Worm (Caenorhabditis elegans) whole organism, L1 larva: Measurements from ENCODE around the gene C44C10.9.

Experiments used
- C16A3.4 ChIP-seq: fragments of 150-350 bp; optimal IDR thresholded peaks from 2 replicates; lab custom pipeline; 2014; ENCODE audit warnings: missing biosample characterization, missing genetic modification characterization
- F16B12.6 ChIP-seq: fragments of 150-350 bp; optimal IDR thresholded peaks from 2 replicates; lab custom pipeline; 2014; ENCODE audit warnings: missing biosample characterization, missing genetic modification characterization
- Y116A8C.19 ChIP-seq: sonication (generic microtip); optimal IDR thresholded peaks from 2 replicates; lab custom pipeline; 2016; ENCODE audit warnings: missing compliant biosample characterization, missing genetic modification characterization, borderline replicate concordance
- aha-1 ChIP-seq: fragments of 150-350 bp; optimal IDR thresholded peaks from 2 replicates; lab custom pipeline; 2014; ENCODE audit warnings: missing biosample characterization, missing genetic modification characterization
- blmp-1 ChIP-seq: fragments of 150-350 bp; optimal IDR thresholded peaks from 2 replicates; lab custom pipeline; 2014; ENCODE audit warnings: missing biosample characterization, missing genetic modification characterization
- ceh-90 ChIP-seq: sonication (generic microtip); optimal IDR thresholded peaks from 2 replicates; lab custom pipeline; 2016; ENCODE audit warnings: missing genetic modification characterization, missing compliant biosample characterization
- dpl-1 ChIP-seq, 3 experiments: fragments of 150-350 bp in 2 of 3; sonication (generic microtip) in 1 of 3; optimal IDR thresholded peaks; 2 replicates each; lab custom pipeline; 2014 to 2017; ENCODE audit warnings: missing biosample characterization in 3 of 3, missing genetic modification characterization in 3 of 3, missing genetic modification reagents in 3 of 3
- dsc-1 ChIP-seq: sonication (generic microtip); optimal IDR thresholded peaks from 2 replicates; lab custom pipeline; 2016; ENCODE audit warnings: mild to moderate bottlenecking, missing genetic modification characterization, missing compliant biosample characterization
- efl-1 ChIP-seq, 4 experiments: fragments of 150-350 bp; optimal IDR thresholded peaks in 3 of 4; peaks in 1 of 4; 1 replicate in 1 of 4; 2 replicates in 3 of 4; lab custom pipeline; 2014; ENCODE audit warnings: missing biosample characterization in 2 of 4, missing genetic modification characterization in 2 of 4, missing genetic modification reagents in 2 of 4
- egl-13 ChIP-seq: sonication (generic microtip); optimal IDR thresholded peaks from 2 replicates; lab custom pipeline; 2016; ENCODE audit warnings: missing genotype, missing genetic modification reagents, missing genetic modification characterization, missing compliant biosample characterization
- elt-3 ChIP-seq, 6 experiments: fragments of 150-350 bp in 1 of 6; sonication (generic microtip); optimal IDR thresholded peaks; 2 replicates each; lab custom pipeline; 2017 to 2018; ENCODE audit warnings: missing biosample characterization in 6 of 6, missing genetic modification characterization in 6 of 6, inconsistent platforms in 1 of 6
- ets-5 ChIP-seq: fragments of 200-800 bp; sonication (Bioruptor generic); IDR thresholded peaks from 2 replicates; pipeline ENCODE4 v1.3.6; 2022; ENCODE audit warnings: missing genetic modification characterization, missing compliant biosample characterization
- fkh-10 ChIP-seq: sonication (generic microtip); optimal IDR thresholded peaks from 2 replicates; lab custom pipeline; 2017; ENCODE audit warnings: missing biosample characterization, missing genetic modification reagents, missing genetic modification characterization
- fkh-8 ChIP-seq: sonication (generic microtip); optimal IDR thresholded peaks from 2 replicates; lab custom pipeline; 2016; ENCODE audit warnings: mild to moderate bottlenecking, missing genetic modification characterization, missing compliant biosample characterization
- fos-1 ChIP-seq: fragments of 150-350 bp; optimal IDR thresholded peaks from 2 replicates; lab custom pipeline; 2014; ENCODE audit warnings: missing biosample characterization, missing genetic modification characterization
- hlh-4 ChIP-seq: sonication (generic microtip); optimal IDR thresholded peaks from 2 replicates; lab custom pipeline; 2016; ENCODE audit warnings: mild to moderate bottlenecking, missing genetic modification characterization, missing compliant biosample characterization
- isw-1 ChIP-seq: fragments of 200-800 bp; sonication (Bioruptor generic); IDR thresholded peaks from 2 replicates; pipeline ENCODE4 v1.3.6; 2022; ENCODE audit warnings: missing genetic modification characterization, missing compliant biosample characterization
- jun-1 ChIP-seq: fragments of 150-350 bp; optimal IDR thresholded peaks from 2 replicates; lab custom pipeline; 2014; ENCODE audit warnings: missing biosample characterization, missing genetic modification reagents, missing genetic modification characterization
- lin-14 ChIP-seq: fragments of 200-800 bp; sonication (Bioruptor generic); optimal IDR thresholded peaks from 2 replicates; lab custom pipeline; 2018; ENCODE audit warnings: mild to moderate bottlenecking, missing genetic modification characterization, moderate library complexity, missing compliant biosample characterization
- lin-39 ChIP-seq: fragments of 150-350 bp; optimal IDR thresholded peaks from 2 replicates; lab custom pipeline; 2014; ENCODE audit warnings: missing biosample characterization, missing genetic modification reagents, missing genetic modification characterization
- mdl-1 ChIP-seq, 2 experiments: fragments of 150-350 bp; optimal IDR thresholded peaks; 2 replicates each; lab custom pipeline; 2014 to 2017; ENCODE audit warnings: missing biosample characterization in 2 of 2, missing genetic modification characterization in 2 of 2, inconsistent platforms in 1 of 2
- mef-2 ChIP-seq: fragments of 150-350 bp; optimal IDR thresholded peaks from 2 replicates; lab custom pipeline; 2014; ENCODE audit warnings: missing biosample characterization, missing genetic modification characterization
- nhr-12 ChIP-seq: sonication (generic microtip); optimal IDR thresholded peaks from 2 replicates; lab custom pipeline; 2017; ENCODE audit warnings: missing biosample characterization, missing genetic modification characterization
- nhr-47 ChIP-seq: sonication (generic microtip); optimal IDR thresholded peaks from 2 replicates; lab custom pipeline; 2016; ENCODE audit warnings: mild to moderate bottlenecking, missing genetic modification characterization, moderate library complexity, missing compliant biosample characterization
- nhr-71 ChIP-seq: sonication (generic microtip); optimal IDR thresholded peaks from 2 replicates; lab custom pipeline; 2016; ENCODE audit warnings: mild to moderate bottlenecking, missing genetic modification characterization, moderate library complexity, missing compliant biosample characterization
- pag-3 ChIP-seq: sonication (generic microtip); optimal IDR thresholded peaks from 2 replicates; lab custom pipeline; 2017; ENCODE audit warnings: missing genetic modification characterization, mild to moderate bottlenecking, missing compliant biosample characterization, antibody characterized with exemption, borderline replicate concordance; ENCODE audit not compliant: insufficient read depth
- pax-3 ChIP-seq: fragments of 200-800 bp; sonication (Bioruptor generic); optimal IDR thresholded peaks from 2 replicates; lab custom pipeline; 2018; ENCODE audit warnings: mild to moderate bottlenecking, missing genetic modification characterization, moderate library complexity, missing compliant biosample characterization
- skn-1 ChIP-seq: fragments of 150-350 bp; optimal IDR thresholded peaks from 2 replicates; lab custom pipeline; 2014; ENCODE audit warnings: missing biosample characterization, missing genetic modification characterization
- snpc-4 ChIP-seq: fragments of 150-350 bp; optimal IDR thresholded peaks from 2 replicates; lab custom pipeline; 2014; ENCODE audit warnings: missing biosample characterization, missing genetic modification characterization
- snu-23 ChIP-seq: sonication (generic microtip); optimal IDR thresholded peaks from 2 replicates; lab custom pipeline; 2016; ENCODE audit warnings: missing genetic modification characterization, missing compliant biosample characterization
- unc-130 ChIP-seq: fragments of 150-350 bp; optimal IDR thresholded peaks from 2 replicates; lab custom pipeline; 2017; ENCODE audit warnings: missing biosample characterization, missing genetic modification characterization, inconsistent platforms
- unc-30 ChIP-seq: sonication (generic microtip); optimal IDR thresholded peaks from 2 replicates; lab custom pipeline; 2017; ENCODE audit warnings: missing biosample characterization, missing genetic modification characterization
- unc-62 ChIP-seq: fragments of 150-350 bp; optimal IDR thresholded peaks from 2 replicates; lab custom pipeline; 2014; ENCODE audit warnings: missing biosample characterization, missing genetic modification reagents, missing genetic modification characterization
- vab-15 ChIP-seq: sonication (generic microtip); optimal IDR thresholded peaks from 2 replicates; lab custom pipeline; 2017; ENCODE audit warnings: missing genotype, mild to moderate bottlenecking, missing genetic modification characterization, missing compliant biosample characterization
- xbp-1 ChIP-seq: sonication (generic microtip); optimal IDR thresholded peaks from 2 replicates; lab custom pipeline; 2016; ENCODE audit warnings: missing genetic modification characterization, missing compliant biosample characterization
- ztf-11 ChIP-seq, 2 experiments: sonication (generic microtip); optimal IDR thresholded peaks; 2 replicates each; lab custom pipeline; 2016 to 2017; ENCODE audit warnings: missing genetic modification characterization in 2 of 2, missing biosample characterization in 1 of 2, missing compliant biosample characterization in 1 of 2
- ztf-4 ChIP-seq: fragments of 150-350 bp; optimal IDR thresholded peaks from 2 replicates; lab custom pipeline; 2014; ENCODE audit warnings: missing biosample characterization, missing genetic modification characterization

Gene C44C10.9

ce11 chrX:11712230-11712853 lies 4.0 kb downstream of the C44C10.9 start, which contains the start of gene col-180:
TSS of gene col-180 (minus strand) at chrX:11712280.
- no peak for TF ChIP-seq hlh-4 (tag; lab: Kevin White, UChicago)
- no peak for TF ChIP-seq C16A3.4 (tag; lab: Kevin White, UChicago)
- TF ChIP-seq blmp-1 (tag; lab: Kevin White, UChicago), result peak; percentile 22
- no peak for TF ChIP-seq mef-2 (tag; lab: Kevin White, UChicago)
- no peak for TF ChIP-seq unc-62 (GFP tag; lab: Kevin White, UChicago)
- TF ChIP-seq pax-3, result no peak
- TF ChIP-seq jun-1, result no peak
- TF ChIP-seq, all 84 proteins: peak for 1

ce11 chrX:11711437-11712080 lies 4.8 kb downstream of the C44C10.9 start:
- TF ChIP-seq fkh-10 (no peak), dpl-1 (GFP tag; optimal IDR thresholded peaks at IDR 0.05; lab: Kevin White, UChicago) (no peak), nhr-12 (tag; lab: Kevin White, UChicago) (no peak), snpc-4 (tag; lab: Kevin White, UChicago) (no peak), ets-5 (no peak), skn-1 (tag; lab: Kevin White, UChicago) (no peak), mdl-1 (tag; optimal IDR thresholded peaks at IDR 0.05; lab: Kevin White, UChicago) (no peak), vab-15 (tag; lab: Kevin White, UChicago) (no peak), pax-3 (no peak), aha-1 (tag; lab: Kevin White, UChicago) (no peak)

- TF ChIP-seq nhr-47 (tag; lab: Kevin White, UChicago), result peak; percentile 26
- TF ChIP-seq lin-39 (tag; lab: Kevin White, UChicago), result no peak
- TF ChIP-seq unc-30 (tag; lab: Kevin White, UChicago), result no peak
- TF ChIP-seq pag-3 (tag; lab: Kevin White, UChicago), result no peak
- no peak for TF ChIP-seq fos-1 (tag; lab: Kevin White, UChicago)
- TF ChIP-seq elt-3 (tag; optimal IDR thresholded peaks at IDR 0.05; lab: Kevin White, UChicago), result peak in 1 of 6 experiments; percentile 9
- TF ChIP-seq F16B12.6 (tag; lab: Kevin White, UChicago), result no peak
- no peak for TF ChIP-seq efl-1 (optimal IDR thresholded peaks at IDR 0.05; lab: Kevin White, UChicago)
- no peak for TF ChIP-seq efl-1 (GFP tag; optimal IDR thresholded peaks at IDR 0.05 in 1 of 2; lab: Kevin White, UChicago)
- TF ChIP-seq nhr-71 (tag; lab: Kevin White, UChicago), result peak; percentile 22
- no peak for TF ChIP-seq fkh-10
- TF ChIP-seq ztf-4, result no peak
- TF ChIP-seq dpl-1 (GFP tag; optimal IDR thresholded peaks at IDR 0.05; lab: Kevin White, UChicago), result no peak
- TF ChIP-seq isw-1 (GFP tag; lab: Robert Waterston, UW), result no peak
- TF ChIP-seq C16A3.4 (tag; lab: Kevin White, UChicago), result no peak
- TF ChIP-seq unc-62 (GFP tag; lab: Kevin White, UChicago), result no peak
- peak; percentile 78 for TF ChIP-seq dsc-1 (tag; lab: Kevin White, UChicago)
- peak; percentile 41 for TF ChIP-seq pax-3
- TF ChIP-seq egl-13 (tag; lab: Kevin White, UChicago), result peak; percentile 21
- TF ChIP-seq blmp-1 (tag; lab: Kevin White, UChicago), result peak; percentile 23
- TF ChIP-seq ceh-90 (tag; lab: Kevin White, UChicago), result no peak
- peak; percentile 10 for TF ChIP-seq xbp-1 (tag; lab: Kevin White, UChicago)
- TF ChIP-seq fkh-8, result peak; percentile 32
- TF ChIP-seq snu-23 (GFP tag; lab: Kevin White, UChicago), result peak; percentile 19
- peak; percentile 79 for TF ChIP-seq lin-14 (GFP tag; lab: Kevin White, UChicago)
Observed at ce11 chrX:11710229-11710628, 6.1 kb downstream of the C44C10.9 start, which contains the start of gene C44C10.11. TSS of gene C44C10.11 (minus strand) at chrX:11710343.

ce11 chrX:11702236-11702635 lies 14.1 kb downstream of the C44C10.9 start, which contains the start of gene C44C10.3:
TSS of gene C44C10.3 (plus strand) at chrX:11702536.
- TF ChIP-seq Y116A8C.19, result no peak
- TF ChIP-seq fkh-8, result no peak
- no peak for TF ChIP-seq ztf-11 (tag; optimal IDR thresholded peaks at IDR 0.05; lab: Kevin White, UChicago)
- TF ChIP-seq unc-130 (tag; lab: Kevin White, UChicago), result no peak
- TF ChIP-seq elt-3 (tag; optimal IDR thresholded peaks at IDR 0.05; lab: Kevin White, UChicago), result no peak
- no peak for TF ChIP-seq xbp-1 (tag; lab: Kevin White, UChicago)
- TF ChIP-seq snu-23 (GFP tag; lab: Kevin White, UChicago), result no peak
